Fruit fly (Drosophila melanogaster) whole organism, wandering third instar larva: ENCODE measurements around the gene Nckx30C.
A peak's percentile ranks its signal among the peaks of the same experiment; 100 is the strongest.

ENCODE experiments used
- Abd-B ChIP-seq: fragments of >200 bp; optimal IDR thresholded peaks from 2 replicates; lab custom pipeline; 2017; ENCODE audit warnings: missing biosample characterization, missing genetic modification characterization
- CG9705 ChIP-seq: fragments of 200-800 bp; sonication (Bioruptor generic); optimal IDR thresholded peaks from 2 replicates; lab custom pipeline; 2018; ENCODE audit warnings: missing biosample characterization, mild to moderate bottlenecking, missing genetic modification characterization
- Dif ChIP-seq: fragments of 200-275, 200-300 bp; sonication (Bioruptor generic); optimal IDR thresholded peaks from 2 replicates; lab custom pipeline; 2018; ENCODE audit warnings: missing biosample characterization, missing genetic modification characterization; ENCODE audit not compliant: partially characterized antibody
- GATAd ChIP-seq: sonication (Bioruptor generic); optimal IDR thresholded peaks from 2 replicates; lab custom pipeline; 2016; ENCODE audit warnings: missing biosample characterization, missing genetic modification characterization
- HLH106 ChIP-seq: fragments of 200-800 bp; optimal IDR thresholded peaks from 3 replicates; lab custom pipeline; 2019; ENCODE audit warnings: missing biosample characterization, mild to moderate bottlenecking, missing genetic modification characterization, moderate library complexity
- Hnf4 ChIP-seq: fragments of 200-800 bp; sonication (Bioruptor generic); optimal IDR thresholded peaks from 2 replicates; lab custom pipeline; 2016; ENCODE audit warnings: missing biosample characterization, mild to moderate bottlenecking, missing genetic modification characterization
- Hr78 ChIP-seq: fragments of >200 bp; optimal IDR thresholded peaks from 2 replicates; lab custom pipeline; 2017; ENCODE audit warnings: missing biosample characterization, missing genetic modification characterization
- Hr83 ChIP-seq: fragments of 200-300 bp; sonication (Bioruptor generic); optimal IDR thresholded peaks from 2 replicates; lab custom pipeline; 2016; ENCODE audit warnings: missing biosample characterization, mild to moderate bottlenecking, missing genetic modification characterization, moderate library complexity; ENCODE audit not compliant: poor library complexity, severe bottlenecking
- Jra ChIP-seq: sonication (Bioruptor generic); optimal IDR thresholded peaks from 2 replicates; lab custom pipeline; 2016; ENCODE audit warnings: missing biosample characterization, missing genetic modification characterization
- Mio ChIP-seq: sonication (Bioruptor generic); optimal IDR thresholded peaks from 2 replicates; lab custom pipeline; 2016; ENCODE audit warnings: missing biosample characterization, missing genetic modification characterization
- Myc ChIP-seq: fragments of >200 bp; optimal IDR thresholded peaks from 2 replicates; lab custom pipeline; 2017
- OdsH ChIP-seq: fragments of 200-800 bp; sonication (Bioruptor generic); optimal IDR thresholded peaks from 2 replicates; lab custom pipeline; 2016; ENCODE audit warnings: missing biosample characterization, mild to moderate bottlenecking, missing genetic modification characterization
- Rel ChIP-seq, 2 experiments: fragments of 200-800 bp; sonication (Bioruptor generic) in 1 of 2; optimal IDR thresholded peaks; 2 replicates in 1 of 2; 3 replicates in 1 of 2; lab custom pipeline; 2016 to 2019; ENCODE audit warnings: mild to moderate bottlenecking in 2 of 2, missing biosample characterization in 2 of 2, missing genetic modification characterization in 2 of 2, moderate library complexity in 1 of 2
- Sp1 ChIP-seq: fragments of 200-800 bp; sonication (Bioruptor generic); optimal IDR thresholded peaks from 3 replicates; lab custom pipeline; 2019; ENCODE audit warnings: missing biosample characterization, mild to moderate bottlenecking, missing genetic modification characterization, moderate library complexity
- Vsx2 ChIP-seq: fragments of 200-300, 225-300 bp; sonication (Bioruptor generic); optimal IDR thresholded peaks from 2 replicates; lab custom pipeline; 2018; ENCODE audit warnings: missing biosample characterization, missing genetic modification characterization; ENCODE audit not compliant: partially characterized antibody
- br ChIP-seq: fragments of 200-800 bp; sonication (Bioruptor generic); optimal IDR thresholded peaks from 2 replicates; lab custom pipeline; 2016; ENCODE audit warnings: missing biosample characterization, missing genetic modification characterization
- dl ChIP-seq, 2 experiments: fragments of 175-275, 200-275 bp in 1 of 2; fragments of 200-275 bp in 1 of 2; sonication (Bioruptor generic); optimal IDR thresholded peaks; lab custom pipeline; 2018; ENCODE audit warnings: mild to moderate bottlenecking in 2 of 2, missing biosample characterization in 2 of 2, missing genetic modification characterization in 2 of 2, moderate library complexity in 2 of 2; ENCODE audit not compliant: partially characterized antibody in 2 of 2, insufficient read depth in 1 of 2
- dsf ChIP-seq: sonication (Bioruptor generic); optimal IDR thresholded peaks from 2 replicates; lab custom pipeline; 2016; ENCODE audit warnings: missing biosample characterization, missing genetic modification characterization, borderline replicate concordance
- foxo ChIP-seq, 2 experiments: fragments of 200-800 bp; sonication (Bioruptor generic); optimal IDR thresholded peaks; 2 replicates in 1 of 2; 3 replicates in 1 of 2; lab custom pipeline; 2016 to 2017; ENCODE audit warnings: missing biosample characterization in 2 of 2, missing genetic modification characterization in 2 of 2
- fru ChIP-seq: fragments of 200-800 bp; sonication (Bioruptor generic); optimal IDR thresholded peaks from 3 replicates; lab custom pipeline; 2016; ENCODE audit warnings: missing biosample characterization, mild to moderate bottlenecking, missing genetic modification characterization
- h ChIP-seq: fragments of 200-800 bp; sonication (Bioruptor generic); optimal IDR thresholded peaks from 3 replicates; lab custom pipeline; 2016; ENCODE audit warnings: missing biosample characterization, mild to moderate bottlenecking, missing genetic modification characterization
- jim ChIP-seq: fragments of 175-275, 200-325 bp; sonication (Bioruptor generic); optimal IDR thresholded peaks from 2 replicates; lab custom pipeline; 2016; ENCODE audit warnings: missing biosample characterization, mild to moderate bottlenecking, missing genetic modification characterization
- pan ChIP-seq: fragments of >200 bp; optimal IDR thresholded peaks from 2 replicates; lab custom pipeline; 2017
- psq ChIP-seq: fragments of 200-800 bp; sonication (Bioruptor generic); optimal IDR thresholded peaks from 3 replicates; lab custom pipeline; 2017; ENCODE audit warnings: missing biosample characterization, mild to moderate bottlenecking, missing genetic modification characterization, moderate library complexity
- rgr ChIP-seq: fragments of 200-800 bp; sonication (Bioruptor generic); optimal IDR thresholded peaks from 3 replicates; lab custom pipeline; 2016; ENCODE audit warnings: missing biosample characterization, mild to moderate bottlenecking, missing genetic modification characterization
- sv ChIP-seq: fragments of 200-800 bp; sonication (Bioruptor generic); optimal IDR thresholded peaks from 3 replicates; lab custom pipeline; 2016; ENCODE audit warnings: missing biosample characterization, missing genetic modification characterization
- tai ChIP-seq: sonication (Bioruptor generic); optimal IDR thresholded peaks from 2 replicates; lab custom pipeline; 2016; ENCODE audit warnings: missing biosample characterization, missing genetic modification characterization
- usp ChIP-seq: fragments of >200 bp; optimal IDR thresholded peaks from 2 replicates; lab custom pipeline; 2017; ENCODE audit warnings: missing biosample characterization, missing genetic modification characterization

Nckx30C gene

DNA sequence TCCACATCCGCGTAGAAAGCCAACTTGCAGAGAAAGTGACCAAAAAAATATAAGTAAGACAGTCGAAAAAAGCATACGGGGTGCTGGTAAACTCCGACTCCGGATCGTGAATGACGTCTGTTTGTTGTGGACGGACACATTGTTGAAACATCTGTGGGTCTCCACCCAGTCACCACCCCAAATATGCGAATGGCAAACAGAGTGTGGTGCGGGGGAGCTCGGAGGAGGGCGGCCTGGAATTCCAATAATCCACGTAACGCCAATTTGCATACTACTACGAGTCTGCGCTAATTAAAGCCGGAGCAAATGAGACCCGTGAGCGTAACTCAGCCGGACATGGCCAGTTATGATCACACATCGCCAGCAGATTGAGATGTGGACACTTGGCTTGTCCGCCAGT, 36.8 kb upstream of the Nckx30C start:
- TF ChIP-seq Hr83 (GFP tag; lab: Kevin White, UChicago) (peak; percentile 67), h (peak; percentile 25), psq (GFP tag; lab: Kevin White, UChicago) (no peak)

DNA sequence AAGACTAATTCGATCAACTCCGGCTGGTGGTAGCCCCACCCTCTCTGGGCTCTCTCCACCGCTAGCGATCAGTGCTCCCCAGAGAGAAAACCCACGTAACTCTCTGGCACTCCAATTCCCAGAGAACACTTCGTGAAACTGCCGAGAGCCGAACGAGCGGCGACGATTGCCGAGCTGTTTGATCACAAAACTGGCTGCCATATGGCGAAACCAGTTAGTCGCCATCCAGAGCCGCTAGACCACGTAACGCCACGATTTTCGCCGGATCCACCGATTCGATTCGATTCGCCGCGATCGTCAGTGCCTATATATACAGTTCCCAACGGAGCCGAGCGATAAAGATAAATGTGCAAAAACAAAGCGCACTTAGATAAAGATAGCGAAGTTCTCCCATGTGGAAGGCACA, 35.9 kb upstream of the Nckx30C start, which contains the start of gene IP3K1:
IP3K1 (plus strand) TSS at position 209 of the 406 bp plus-strand sequence.
- peak; percentile 51 for TF ChIP-seq OdsH (GFP tag; lab: Kevin White, UChicago)
- no peak for TF ChIP-seq Myc (lab: Kevin White, UChicago)
- peak; percentile 18 for TF ChIP-seq HLH106
- peak; percentile 57 for TF ChIP-seq Hnf4 (GFP tag; lab: Kevin White, UChicago)
- no peak for TF ChIP-seq Abd-B (GFP tag; lab: Kevin White, UChicago)
- TF ChIP-seq br (GFP tag; lab: Kevin White, UChicago) = peak; percentile 67
- peak; percentile 52 for TF ChIP-seq Jra
- no peak for TF ChIP-seq dsf
- no peak for TF ChIP-seq Hr78 (GFP tag; lab: Kevin White, UChicago)
- peak; percentile 98 for TF ChIP-seq Dif (GFP tag; lab: Kevin White, UChicago)
- TF ChIP-seq CG9705 (GFP tag; lab: Kevin White, UChicago) = no peak
- peak; percentile 94 for TF ChIP-seq Vsx2 (GFP tag; lab: Kevin White, UChicago)
- TF ChIP-seq rgr (GFP tag; lab: Kevin White, UChicago) = peak; percentile 57
- peak; percentile 68 for TF ChIP-seq Sp1 (GFP tag; lab: Kevin White, UChicago)
- TF ChIP-seq dl (GFP tag; optimal IDR thresholded peaks at IDR 0.05; lab: Kevin White, UChicago; ENCODE audit: insufficient read depth in 1 of 2, partially characterized antibody in 2 of 2) = peak; percentile 97 to 98
- TF ChIP-seq foxo (GFP tag; optimal IDR thresholded peaks at IDR 0.05; lab: Kevin White, UChicago) = peak in 1 of 2 experiments; percentile 55
- TF ChIP-seq fru (GFP tag; lab: Kevin White, UChicago) = peak; percentile 54
- peak; percentile 73 for TF ChIP-seq h
- TF ChIP-seq Rel (GFP tag; optimal IDR thresholded peaks at IDR 0.05; lab: Kevin White, UChicago) = peak; percentile 64
- peak; percentile 83 for TF ChIP-seq Rel (tag; optimal IDR thresholded peaks at IDR 0.05; lab: Kevin White, UChicago)
- TF ChIP-seq Mio (GFP tag; lab: Kevin White, UChicago) = peak; percentile 18
- peak; percentile 87 for TF ChIP-seq Hr83 (GFP tag; lab: Kevin White, UChicago)

DNA sequence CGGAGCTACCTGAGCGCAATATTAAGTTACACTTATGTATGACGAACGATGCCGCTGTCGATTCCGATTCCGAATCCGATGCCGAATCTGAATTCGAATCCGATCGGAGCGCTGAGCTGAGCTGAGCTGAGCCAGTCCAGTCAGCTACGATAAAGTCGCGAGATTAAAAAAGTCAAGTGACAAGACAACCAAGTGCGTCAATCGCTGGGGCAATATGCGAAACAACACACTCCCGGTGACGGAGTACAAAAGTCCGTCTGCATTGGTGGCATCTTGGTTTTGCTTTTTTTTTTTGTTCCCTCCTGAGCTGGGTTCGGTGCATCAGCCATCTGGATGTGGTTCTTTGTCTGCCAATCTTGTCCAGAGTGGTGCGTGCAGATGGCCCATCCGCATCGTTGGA, 33.5 kb upstream of the Nckx30C start:
- TF ChIP-seq psq (GFP tag; lab: Kevin White, UChicago) (no peak), Rel (GFP tag; optimal IDR thresholded peaks at IDR 0.05; lab: Kevin White, UChicago) (no peak), Rel (tag; optimal IDR thresholded peaks at IDR 0.05; lab: Kevin White, UChicago) (peak; percentile 31), GATAd (no peak)
- TF ChIP-seq, all 38 proteins: peak for 1

DNA sequence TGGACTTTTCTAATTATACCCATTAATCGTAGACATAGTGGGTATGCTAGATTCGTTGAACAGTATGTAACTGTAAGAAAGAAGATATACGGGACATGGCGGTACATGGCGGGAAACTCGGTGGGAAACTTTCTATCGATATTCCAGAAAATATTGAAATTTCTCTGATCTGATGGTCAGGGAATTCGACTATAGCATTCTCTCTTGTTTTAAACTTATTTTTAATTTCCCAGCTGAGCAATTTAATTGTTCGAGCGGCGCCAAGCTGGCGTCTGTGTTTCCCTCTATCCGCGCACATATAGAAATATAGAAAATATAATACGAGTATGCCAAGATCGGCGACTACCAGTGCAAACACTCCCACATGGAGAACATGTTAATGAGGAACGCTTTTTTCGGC, 32.9 kb upstream of the Nckx30C start:
- TF ChIP-seq Hr78 (GFP tag; lab: Kevin White, UChicago) (no peak), usp (GFP tag; lab: Kevin White, UChicago) (no peak), Hr83 (GFP tag; lab: Kevin White, UChicago) (no peak)

DNA sequence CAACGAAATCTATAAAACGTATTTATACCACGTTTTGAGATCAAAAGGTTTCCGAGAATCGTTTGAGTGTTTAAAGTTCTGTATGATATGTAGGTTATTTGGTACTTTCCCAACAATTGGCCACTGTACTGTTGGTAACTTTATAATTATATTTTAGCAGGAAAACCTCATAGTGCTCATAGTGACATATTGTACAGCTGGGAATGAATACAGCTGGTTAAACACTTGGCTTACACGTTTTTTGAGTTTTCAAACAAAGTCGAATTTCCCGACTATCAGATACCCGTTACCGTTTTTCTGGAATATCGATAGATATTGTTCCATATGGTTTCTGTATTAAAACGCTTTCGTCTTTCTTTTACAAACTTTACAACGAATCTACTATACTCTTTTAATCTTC, 32.1 kb upstream of the Nckx30C start:
- TF ChIP-seq sv (GFP tag; lab: Kevin White, UChicago) (no peak), dsf (no peak), fru (GFP tag; lab: Kevin White, UChicago) (no peak), foxo (GFP tag; optimal IDR thresholded peaks at IDR 0.05; lab: Kevin White, UChicago) (no peak), CG9705 (GFP tag; lab: Kevin White, UChicago) (no peak), Jra (no peak), HLH106 (no peak), pan (no peak), jim (GFP tag; lab: Kevin White, UChicago) (no peak)

DNA sequence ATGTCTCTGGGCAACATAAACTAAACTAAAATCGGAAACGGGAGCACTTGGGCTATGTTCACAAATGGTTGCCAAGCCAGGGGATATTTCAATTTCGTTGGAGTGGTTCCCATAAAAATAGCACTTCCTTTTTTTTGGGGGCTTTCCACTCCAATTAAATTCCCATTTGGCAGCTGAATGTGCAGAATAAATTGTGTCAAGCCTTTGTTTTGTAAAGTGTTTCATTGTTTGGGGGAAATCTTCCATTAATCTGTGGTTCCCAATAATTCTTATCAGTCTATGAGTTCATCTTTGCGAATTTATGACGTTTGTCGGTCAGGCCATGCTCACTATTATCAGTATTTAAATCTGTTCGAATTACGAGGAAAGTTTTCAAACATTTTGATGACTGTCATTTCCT, 31.6 kb upstream of the Nckx30C start:
- no peak for TF ChIP-seq tai
- TF ChIP-seq Rel (GFP tag; optimal IDR thresholded peaks at IDR 0.05; lab: Kevin White, UChicago) = no peak
- TF ChIP-seq Rel (tag; optimal IDR thresholded peaks at IDR 0.05; lab: Kevin White, UChicago) = peak; percentile 95
